Fruit fly (Drosophila melanogaster): ENCODE data around the gene hoip.

The hoip gene

dm6 chr2L:9691230-9691629 lies 8.4 kb upstream of the hoip start:
- 0 out of 2 replicates have a peak, but pooled peaks have one; percentile 25 for TF ChIP-seq CG12605 (GFP tag; IDR thresholded peaks at IDR 0.05)
- TF ChIP-seq rn (GFP tag; IDR thresholded peaks at IDR 0.05) = no peak

- peak; percentile 51 for TF ChIP-seq CG17806 (tag; optimal IDR thresholded peaks at IDR 0.05)
- peak; percentile 84 for TF ChIP-seq Ets98B (GFP tag; IDR thresholded peaks at IDR 0.05)
- peak; percentile 62 for TF ChIP-seq CG8159 (tag; optimal IDR thresholded peaks at IDR 0.05)
- TF ChIP-seq CG32121 (GFP tag; IDR thresholded peaks at IDR 0.05) = peak; percentile 92
- TF ChIP-seq Pif1B (GFP tag; optimal IDR thresholded peaks at IDR 0.05) = peak; percentile 60
- TF ChIP-seq D1 (tag; optimal IDR thresholded peaks at IDR 0.05) = peak; percentile 43
- peak; percentile 67 for TF ChIP-seq Pif1A (GFP tag; optimal IDR thresholded peaks at IDR 0.05)
- peak; percentile 63; the same call in 2 of the 3 replicates for TF ChIP-seq fd96Ca (GFP tag; IDR thresholded peaks at IDR 0.05)
- TF ChIP-seq CG14655 (GFP tag; optimal IDR thresholded peaks at IDR 0.05) = peak; percentile 36
- TF ChIP-seq CG12605 (GFP tag; IDR thresholded peaks at IDR 0.05) = peak; percentile 68
- no peak for TF ChIP-seq EcR (GFP tag; optimal IDR thresholded peaks at IDR 0.05)
- TF ChIP-seq gl (tag; optimal IDR thresholded peaks at IDR 0.05) = peak; percentile 35
- TF ChIP-seq CG9948 (tag; optimal IDR thresholded peaks at IDR 0.05) = peak; percentile 44
- peak; percentile 58 for TF ChIP-seq Snoo (tag; optimal IDR thresholded peaks at IDR 0.05)
- TF ChIP-seq CG8301 (tag; optimal IDR thresholded peaks at IDR 0.05) = peak; percentile 55
- TF ChIP-seq rn (GFP tag; IDR thresholded peaks at IDR 0.05) = peak; percentile 69
- peak; percentile 59 for TF ChIP-seq CG15710 (tag; optimal IDR thresholded peaks at IDR 0.05)
- no peak for TF ChIP-seq CG34367 (tag; optimal IDR thresholded peaks at IDR 0.05)
- no peak for TF ChIP-seq CG13204 (GFP tag; optimal IDR thresholded peaks at IDR 0.05)
- peak; percentile 90 for TF ChIP-seq CG4496 (GFP tag; IDR thresholded peaks at IDR 0.05)
- TF ChIP-seq CG10348 (GFP tag; IDR thresholded peaks at IDR 0.05) = peak; percentile 44; the same call in 1 of the 2 replicates
These were observed 6.9 kb upstream of the hoip start for dm6 chr2L:9692364-9693348.

- TF ChIP-seq CG14655 (GFP tag; optimal IDR thresholded peaks at IDR 0.05) (no peak), CG15710 (tag; optimal IDR thresholded peaks at IDR 0.05) (no peak), Pif1A (GFP tag; optimal IDR thresholded peaks at IDR 0.05) (no peak), Ets98B (GFP tag; IDR thresholded peaks at IDR 0.05) (no peak), CG17806 (tag; optimal IDR thresholded peaks at IDR 0.05) (no peak), EcR (GFP tag; optimal IDR thresholded peaks at IDR 0.05) (no peak), CG32121 (GFP tag; IDR thresholded peaks at IDR 0.05) (no peak), fd96Ca (GFP tag; IDR thresholded peaks at IDR 0.05) (no peak), Snoo (tag; optimal IDR thresholded peaks at IDR 0.05) (no peak), Pif1B (GFP tag; optimal IDR thresholded peaks at IDR 0.05) (no peak), CG12605 (GFP tag; IDR thresholded peaks at IDR 0.05) (no peak), CG8159 (tag; optimal IDR thresholded peaks at IDR 0.05) (no peak), rn (GFP tag; IDR thresholded peaks at IDR 0.05) (no peak), CG34367 (tag; optimal IDR thresholded peaks at IDR 0.05) (no peak), CG9948 (tag; optimal IDR thresholded peaks at IDR 0.05) (no peak), CG8301 (tag; optimal IDR thresholded peaks at IDR 0.05) (no peak), gl (tag; optimal IDR thresholded peaks at IDR 0.05) (no peak)
These were observed 5.5 kb upstream of the hoip start for dm6 chr2L:9693924-9694610.

- TF ChIP-seq fd96Ca (GFP tag; IDR thresholded peaks at IDR 0.05) (no peak), CG4496 (GFP tag; IDR thresholded peaks at IDR 0.05) (no peak), CG32121 (GFP tag; IDR thresholded peaks at IDR 0.05) (no peak), CG15710 (tag; optimal IDR thresholded peaks at IDR 0.05) (no peak), CG13204 (GFP tag; optimal IDR thresholded peaks at IDR 0.05) (no peak), CG8159 (tag; optimal IDR thresholded peaks at IDR 0.05) (no peak), rn (GFP tag; IDR thresholded peaks at IDR 0.05) (no peak), EcR (GFP tag; optimal IDR thresholded peaks at IDR 0.05) (no peak), Pif1A (GFP tag; optimal IDR thresholded peaks at IDR 0.05) (no peak), gl (tag; optimal IDR thresholded peaks at IDR 0.05) (no peak), CG34367 (tag; optimal IDR thresholded peaks at IDR 0.05) (no peak), Ets98B (GFP tag; IDR thresholded peaks at IDR 0.05) (no peak), D1 (tag; optimal IDR thresholded peaks at IDR 0.05) (no peak), CG8301 (tag; optimal IDR thresholded peaks at IDR 0.05) (no peak)
These were observed 3.9 kb upstream of the hoip start for dm6 chr2L:9695723-9696122.

dm6 chr2L:9697561-9697960 lies 2.0 kb upstream of the hoip start:
- no peak for TF ChIP-seq D1 (tag; optimal IDR thresholded peaks at IDR 0.05)
- no peak for TF ChIP-seq Pif1A (GFP tag; optimal IDR thresholded peaks at IDR 0.05)
- TF ChIP-seq Ets98B (GFP tag; IDR thresholded peaks at IDR 0.05) = no peak
- TF ChIP-seq CG32121 (GFP tag; IDR thresholded peaks at IDR 0.05) = no peak

All from whole organism, pupa.